Worm (Caenorhabditis elegans) whole organism, L1 larva: Measurements from ENCODE around the gene dhrr-1.

Experiments used
- C04F5.9 ChIP-seq: sonication (generic microtip); optimal IDR thresholded peaks from 2 replicates; lab custom pipeline; 2016; ENCODE audit warnings: missing genetic modification characterization, missing compliant biosample characterization
- F16B12.6 ChIP-seq: fragments of 150-350 bp; optimal IDR thresholded peaks from 2 replicates; lab custom pipeline; 2014; ENCODE audit warnings: missing biosample characterization, missing genetic modification characterization
- Y116A8C.19 ChIP-seq: sonication (generic microtip); optimal IDR thresholded peaks from 2 replicates; lab custom pipeline; 2016; ENCODE audit warnings: missing compliant biosample characterization, missing genetic modification characterization, borderline replicate concordance
- alr-1 ChIP-seq: fragments of 200-800 bp; sonication (Bioruptor generic); optimal IDR thresholded peaks from 2 replicates; lab custom pipeline; 2018; ENCODE audit warnings: borderline replicate concordance, mild to moderate bottlenecking, missing genetic modification characterization, missing compliant biosample characterization
- aly-2 ChIP-seq: fragments of 150-350 bp; optimal IDR thresholded peaks from 2 replicates; lab custom pipeline; 2014; ENCODE audit warnings: missing biosample characterization, missing genetic modification characterization
- ama-1 ChIP-seq: fragments of 150-350 bp; optimal IDR thresholded peaks from 2 replicates; lab custom pipeline; 2014
- blmp-1 ChIP-seq: fragments of 150-350 bp; optimal IDR thresholded peaks from 2 replicates; lab custom pipeline; 2014; ENCODE audit warnings: missing biosample characterization, missing genetic modification characterization
- ces-1 ChIP-seq: fragments of 150-350 bp; optimal IDR thresholded peaks from 2 replicates; lab custom pipeline; 2014; ENCODE audit warnings: missing biosample characterization, missing genetic modification reagents, missing genetic modification characterization
- dpl-1 ChIP-seq, 3 experiments: fragments of 150-350 bp in 2 of 3; sonication (generic microtip) in 1 of 3; optimal IDR thresholded peaks; 2 replicates each; lab custom pipeline; 2014 to 2017; ENCODE audit warnings: missing biosample characterization in 3 of 3, missing genetic modification characterization in 3 of 3, missing genetic modification reagents in 3 of 3
- dsc-1 ChIP-seq: sonication (generic microtip); optimal IDR thresholded peaks from 2 replicates; lab custom pipeline; 2016; ENCODE audit warnings: mild to moderate bottlenecking, missing genetic modification characterization, missing compliant biosample characterization
- efl-3 ChIP-seq: fragments of 200-800 bp; sonication (Bioruptor generic); optimal IDR thresholded peaks from 2 replicates; lab custom pipeline; 2018; ENCODE audit warnings: mild to moderate bottlenecking, missing genetic modification characterization, missing compliant biosample characterization
- elt-3 ChIP-seq, 6 experiments: fragments of 150-350 bp in 1 of 6; sonication (generic microtip); optimal IDR thresholded peaks; 2 replicates each; lab custom pipeline; 2017 to 2018; ENCODE audit warnings: missing biosample characterization in 6 of 6, missing genetic modification characterization in 6 of 6, inconsistent platforms in 1 of 6
- fkh-10 ChIP-seq: sonication (generic microtip); optimal IDR thresholded peaks from 2 replicates; lab custom pipeline; 2017; ENCODE audit warnings: missing biosample characterization, missing genetic modification reagents, missing genetic modification characterization
- fkh-8 ChIP-seq: sonication (generic microtip); optimal IDR thresholded peaks from 2 replicates; lab custom pipeline; 2016; ENCODE audit warnings: mild to moderate bottlenecking, missing genetic modification characterization, missing compliant biosample characterization
- fos-1 ChIP-seq: fragments of 150-350 bp; optimal IDR thresholded peaks from 2 replicates; lab custom pipeline; 2014; ENCODE audit warnings: missing biosample characterization, missing genetic modification characterization
- hlh-17 ChIP-seq: fragments of 200-800 bp; sonication (Bioruptor generic); optimal IDR thresholded peaks from 2 replicates; lab custom pipeline; 2018; ENCODE audit warnings: missing genetic modification characterization, mild to moderate bottlenecking, missing compliant biosample characterization, moderate library complexity, borderline replicate concordance
- hlh-4 ChIP-seq: sonication (generic microtip); optimal IDR thresholded peaks from 2 replicates; lab custom pipeline; 2016; ENCODE audit warnings: mild to moderate bottlenecking, missing genetic modification characterization, missing compliant biosample characterization
- hpl-2 ChIP-seq: fragments of 150-350 bp; optimal IDR thresholded peaks from 2 replicates; lab custom pipeline; 2014; ENCODE audit warnings: missing biosample characterization, missing genetic modification reagents, missing genetic modification characterization
- irx-1 ChIP-seq: sonication (generic microtip); optimal IDR thresholded peaks from 2 replicates; lab custom pipeline; 2016; ENCODE audit warnings: missing genetic modification characterization, missing compliant biosample characterization
- lin-14 ChIP-seq: fragments of 200-800 bp; sonication (Bioruptor generic); optimal IDR thresholded peaks from 2 replicates; lab custom pipeline; 2018; ENCODE audit warnings: mild to moderate bottlenecking, missing genetic modification characterization, moderate library complexity, missing compliant biosample characterization
- lin-39 ChIP-seq: fragments of 150-350 bp; optimal IDR thresholded peaks from 2 replicates; lab custom pipeline; 2014; ENCODE audit warnings: missing biosample characterization, missing genetic modification reagents, missing genetic modification characterization
- mef-2 ChIP-seq: fragments of 150-350 bp; optimal IDR thresholded peaks from 2 replicates; lab custom pipeline; 2014; ENCODE audit warnings: missing biosample characterization, missing genetic modification characterization
- mep-1 ChIP-seq: fragments of 150-350 bp; optimal IDR thresholded peaks from 2 replicates; lab custom pipeline; 2014; ENCODE audit warnings: missing biosample characterization, missing genetic modification characterization
- nhr-12 ChIP-seq: sonication (generic microtip); optimal IDR thresholded peaks from 2 replicates; lab custom pipeline; 2017; ENCODE audit warnings: missing biosample characterization, missing genetic modification characterization
- nhr-19 ChIP-seq: fragments of 200-800 bp; sonication (Bioruptor generic); conservative IDR thresholded peaks from 2 replicates; pipeline ENCODE4 v1.3.6; 2022; ENCODE audit warnings: missing genetic modification characterization, missing compliant biosample characterization
- nhr-20 ChIP-seq: sonication (generic microtip); optimal IDR thresholded peaks from 2 replicates; lab custom pipeline; 2016; ENCODE audit warnings: mild to moderate bottlenecking, missing genetic modification characterization, missing compliant biosample characterization
- nhr-237 ChIP-seq: fragments of 150-350 bp; optimal IDR thresholded peaks from 2 replicates; lab custom pipeline; 2014; ENCODE audit warnings: missing biosample characterization, missing genetic modification characterization
- nhr-71 ChIP-seq: sonication (generic microtip); optimal IDR thresholded peaks from 2 replicates; lab custom pipeline; 2016; ENCODE audit warnings: mild to moderate bottlenecking, missing genetic modification characterization, moderate library complexity, missing compliant biosample characterization
- nhr-76 ChIP-seq: sonication (generic microtip); optimal IDR thresholded peaks from 2 replicates; lab custom pipeline; 2017; ENCODE audit warnings: missing biosample characterization, missing genetic modification characterization
- nhr-85 ChIP-seq: sonication (generic microtip); peaks from one replicate; lab custom pipeline; 2016; ENCODE audit warnings: missing genetic modification characterization, inconsistent platforms, missing compliant biosample characterization
- pag-3 ChIP-seq: sonication (generic microtip); optimal IDR thresholded peaks from 2 replicates; lab custom pipeline; 2017; ENCODE audit warnings: missing genetic modification characterization, mild to moderate bottlenecking, missing compliant biosample characterization, antibody characterized with exemption, borderline replicate concordance; ENCODE audit not compliant: insufficient read depth
- pax-3 ChIP-seq: fragments of 200-800 bp; sonication (Bioruptor generic); optimal IDR thresholded peaks from 2 replicates; lab custom pipeline; 2018; ENCODE audit warnings: mild to moderate bottlenecking, missing genetic modification characterization, moderate library complexity, missing compliant biosample characterization
- pqm-1 ChIP-seq: sonication (generic microtip); optimal IDR thresholded peaks from 3 replicates; lab custom pipeline; 2017; ENCODE audit warnings: missing biosample characterization, missing genetic modification characterization
- rnt-1 ChIP-seq: sonication (generic microtip); optimal IDR thresholded peaks from 2 replicates; lab custom pipeline; 2016; ENCODE audit warnings: mild to moderate bottlenecking, missing genetic modification characterization, moderate library complexity, missing compliant biosample characterization
- snu-23 ChIP-seq: sonication (generic microtip); optimal IDR thresholded peaks from 2 replicates; lab custom pipeline; 2016; ENCODE audit warnings: missing genetic modification characterization, missing compliant biosample characterization
- sptf-1 ChIP-seq: fragments of 150-350 bp; optimal IDR thresholded peaks from 2 replicates; lab custom pipeline; 2014; ENCODE audit warnings: missing biosample characterization, missing genetic modification characterization
- sup-37 ChIP-seq: fragments of 200-800 bp; sonication (Bioruptor generic); optimal IDR thresholded peaks from 2 replicates; lab custom pipeline; 2018; ENCODE audit warnings: mild to moderate bottlenecking, missing genetic modification characterization, missing compliant biosample characterization
- unc-130 ChIP-seq: fragments of 150-350 bp; optimal IDR thresholded peaks from 2 replicates; lab custom pipeline; 2017; ENCODE audit warnings: missing biosample characterization, missing genetic modification characterization, inconsistent platforms
- unc-86 ChIP-seq: sonication (generic microtip); optimal IDR thresholded peaks from 2 replicates; lab custom pipeline; 2016; ENCODE audit warnings: missing genetic modification characterization, missing compliant biosample characterization
- unc-98 ChIP-seq: fragments of 200-800 bp; sonication (Bioruptor generic); IDR thresholded peaks from 2 replicates; pipeline ENCODE4 v1.3.6; 2022; ENCODE audit warnings: missing genetic modification characterization, missing compliant biosample characterization
- vab-15 ChIP-seq: sonication (generic microtip); optimal IDR thresholded peaks from 2 replicates; lab custom pipeline; 2017; ENCODE audit warnings: missing genotype, mild to moderate bottlenecking, missing genetic modification characterization, missing compliant biosample characterization
- zag-1 ChIP-seq: fragments of 150-350 bp; optimal IDR thresholded peaks from 2 replicates; lab custom pipeline; 2014; ENCODE audit warnings: missing biosample characterization, missing genetic modification characterization
- zip-4 ChIP-seq: fragments of 200-800 bp; sonication (Bioruptor generic); optimal IDR thresholded peaks from 2 replicates; lab custom pipeline; 2018; ENCODE audit warnings: mild to moderate bottlenecking, missing genetic modification characterization, moderate library complexity, missing compliant biosample characterization
- ztf-11 ChIP-seq, 2 experiments: sonication (generic microtip); optimal IDR thresholded peaks; 2 replicates each; lab custom pipeline; 2016 to 2017; ENCODE audit warnings: missing genetic modification characterization in 2 of 2, missing biosample characterization in 1 of 2, missing compliant biosample characterization in 1 of 2

Gene dhrr-1

ce11 chrIII:8899767-8900166, 44.7 kb upstream of the dhrr-1 start (continued):
- TF ChIP-seq alr-1 (tag; lab: Kevin White, UChicago) (no peak), ztf-11 (tag; optimal IDR thresholded peaks at IDR 0.05; lab: Kevin White, UChicago) (no peak), zip-4 (GFP tag; lab: Kevin White, UChicago) (no peak), mep-1 (tag; lab: Kevin White, UChicago) (peak; percentile 47), lin-14 (GFP tag; lab: Kevin White, UChicago) (no peak), hlh-4 (no peak), dsc-1 (tag; lab: Kevin White, UChicago) (peak; percentile 26), nhr-237 (no peak), pag-3 (tag; lab: Kevin White, UChicago) (no peak), efl-3 (no peak), pax-3 (tag; lab: Kevin White, UChicago) (no peak), hlh-17 (GFP tag; lab: Kevin White, UChicago) (no peak), fkh-8 (tag; lab: Kevin White, UChicago) (peak; percentile 26), zag-1 (tag; lab: Kevin White, UChicago) (no peak), mef-2 (tag; lab: Kevin White, UChicago) (no peak), unc-86 (tag; lab: Kevin White, UChicago) (no peak), elt-3 (tag; optimal IDR thresholded peaks at IDR 0.05; lab: Kevin White, UChicago) (no peak), nhr-76 (no peak), fkh-10 (no peak), hpl-2 (GFP tag; lab: Kevin White, UChicago) (no peak), nhr-12 (tag; lab: Kevin White, UChicago) (no peak), nhr-19 (GFP tag; lab: Robert Waterston, UW) (peak; percentile 61), pqm-1 (tag; lab: Kevin White, UChicago) (no peak), lin-39 (tag; lab: Kevin White, UChicago) (no peak), nhr-71 (tag; lab: Kevin White, UChicago) (peak; percentile 73), nhr-85 (tag; lab: Kevin White, UChicago) (peak; percentile 33), vab-15 (tag; lab: Kevin White, UChicago) (no peak), blmp-1 (tag; lab: Kevin White, UChicago) (peak; percentile 83), fos-1 (no peak), sup-37 (GFP tag; lab: Kevin White, UChicago) (no peak), ces-1 (GFP tag; lab: Kevin White, UChicago) (no peak), ama-1 (lab: Kevin White, UChicago) (no peak), unc-130 (tag; lab: Kevin White, UChicago) (no peak), nhr-20 (tag; lab: Kevin White, UChicago) (peak; percentile 50), C04F5.9 (peak; percentile 93), aly-2 (tag; lab: Kevin White, UChicago) (no peak), sptf-1 (tag; lab: Kevin White, UChicago) (no peak), dpl-1 (GFP tag; optimal IDR thresholded peaks at IDR 0.05; lab: Kevin White, UChicago) (peak; percentile 68 to 86 (median 74)), F16B12.6 (tag; lab: Kevin White, UChicago) (no peak), Y116A8C.19 (tag; lab: Kevin White, UChicago) (no peak), unc-98 (GFP tag; lab: Robert Waterston, UW) (no peak), snu-23 (GFP tag; lab: Kevin White, UChicago) (peak; percentile 58), irx-1 (peak; percentile 15), rnt-1 (tag; lab: Kevin White, UChicago) (no peak)
- TF ChIP-seq, all 84 proteins: peak for 26
